Fruit fly (Drosophila melanogaster): ENCODE data around the gene CG18787.

The CG18787 gene

dm6 chr2L:12004211-12004979 lies 5.3 kb upstream of the CG18787 start (continued):
- TF ChIP-seq CG5180 (GFP tag; optimal IDR thresholded peaks at IDR 0.05) (peak; percentile 69), gcm (GFP tag; optimal IDR thresholded peaks at IDR 0.05) (peak; percentile 68), CG8944 (GFP tag; optimal IDR thresholded peaks at IDR 0.05) (peak; percentile 24), fru (optimal IDR thresholded peaks at IDR 0.05) (no peak), Taf1 (GFP tag; IDR thresholded peaks at IDR 0.05) (no peak), CG31388 (GFP tag; optimal IDR thresholded peaks at IDR 0.05) (no peak), klu (GFP tag; IDR thresholded peaks at IDR 0.05) (no peak), CG30403 (GFP tag; optimal IDR thresholded peaks at IDR 0.05) (no peak), az2 (GFP tag; optimal IDR thresholded peaks at IDR 0.05) (peak; percentile 43), TFAM (GFP tag; optimal IDR thresholded peaks at IDR 0.05) (no peak), hth (optimal IDR thresholded peaks at IDR 0.05) (no peak), E2f2 (GFP tag; IDR thresholded peaks at IDR 0.05) (no peak), phol (tag; optimal IDR thresholded peaks at IDR 0.05) (peak; percentile 74), tup (GFP tag; optimal IDR thresholded peaks at IDR 0.05) (peak; percentile 46), Oli (tag; optimal IDR thresholded peaks at IDR 0.05) (no peak), CG10462 (GFP tag; optimal IDR thresholded peaks at IDR 0.05) (peak; percentile 12), Rfx (GFP tag; IDR thresholded peaks at IDR 0.05) (no peak), cas (GFP tag; IDR thresholded peaks at IDR 0.05) (no peak), luna (GFP tag; optimal IDR thresholded peaks at IDR 0.05) (no peak), fd64A (GFP tag; optimal IDR thresholded peaks at IDR 0.05) (peak; percentile 89), CG3065 (GFP tag; optimal IDR thresholded peaks at IDR 0.05) (peak; percentile 85), CkIIα-i1 (GFP tag; IDR thresholded peaks at IDR 0.05) (no peak), unpg (GFP tag; optimal IDR thresholded peaks at IDR 0.05) (peak; percentile 70), CG7271 (tag; optimal IDR thresholded peaks at IDR 0.05) (no peak), seq (GFP tag; IDR thresholded peaks at IDR 0.05) (no peak), CG31441 (GFP tag; IDR thresholded peaks at IDR 0.05) (no peak), prd (optimal IDR thresholded peaks at IDR 0.05) (no peak), prd (GFP tag; IDR thresholded peaks at IDR 0.05) (no peak), Tbp (GFP tag; optimal IDR thresholded peaks at IDR 0.05) (no peak), CG11695 (GFP tag; IDR thresholded peaks at IDR 0.05) (no peak), CG9797 (GFP tag; optimal IDR thresholded peaks at IDR 0.05) (no peak), shn (GFP tag; optimal IDR thresholded peaks at IDR 0.05) (no peak), Dad (GFP tag; optimal IDR thresholded peaks at IDR 0.05) (peak; percentile 11), vfl (GFP tag; optimal IDR thresholded peaks at IDR 0.05) (no peak), CG7357 (GFP tag; IDR thresholded peaks at IDR 0.05) (0 out of 3 replicates have a peak, but pooled peaks have one; percentile 7), ap (GFP tag; IDR thresholded peaks at IDR 0.05) (no peak), Drgx (GFP tag; IDR thresholded peaks at IDR 0.05) (no peak), Deaf1 (tag; optimal IDR thresholded peaks at IDR 0.05) (no peak), Bteb2 (GFP tag; optimal IDR thresholded peaks at IDR 0.05) (no peak), chinmo (GFP tag; IDR thresholded peaks at IDR 0.05; ENCODE audit: partially characterized antibody) (no peak), knrl (GFP tag; IDR thresholded peaks at IDR 0.05; ENCODE audit: partially characterized antibody) (no peak), tio (GFP tag; optimal IDR thresholded peaks at IDR 0.05) (no peak), hbn (GFP tag; IDR thresholded peaks at IDR 0.05; ENCODE audit: partially characterized antibody) (no peak), Max (GFP tag; optimal IDR thresholded peaks at IDR 0.05) (peak; percentile 24), slbo (GFP tag; IDR thresholded peaks at IDR 0.05) (no peak), crol (GFP tag; IDR thresholded peaks at IDR 0.05) (no peak), psq (GFP tag; optimal IDR thresholded peaks at IDR 0.05) (peak; percentile 9), Meics (GFP tag; optimal IDR thresholded peaks at IDR 0.05) (peak; percentile 60), al (GFP tag; IDR thresholded peaks at IDR 0.05) (no peak), CG12104 (GFP tag; optimal IDR thresholded peaks at IDR 0.05) (peak; percentile 62), CG14860 (GFP tag; IDR thresholded peaks at IDR 0.05; ENCODE audit: partially characterized antibody) (no peak), CG6654 (GFP tag; optimal IDR thresholded peaks at IDR 0.05) (peak; percentile 26)

Measured in whole organism, embryonic.